Worm (Caenorhabditis elegans) whole organism, L1 larva: Measurements from ENCODE around the gene unc-51.

Source experiments
- C04F5.9 ChIP-seq: sonication (generic microtip); optimal IDR thresholded peaks from 2 replicates; lab custom pipeline; 2016; ENCODE audit warnings: missing genetic modification characterization, missing compliant biosample characterization
- aha-1 ChIP-seq: fragments of 150-350 bp; optimal IDR thresholded peaks from 2 replicates; lab custom pipeline; 2014; ENCODE audit warnings: missing biosample characterization, missing genetic modification characterization
- ceh-88 ChIP-seq: fragments of 200-800 bp; sonication (Bioruptor generic); IDR thresholded peaks from 2 replicates; pipeline ENCODE4 v1.3.6; 2022; ENCODE audit warnings: missing genetic modification characterization, missing compliant biosample characterization
- ceh-90 ChIP-seq: sonication (generic microtip); optimal IDR thresholded peaks from 2 replicates; lab custom pipeline; 2016; ENCODE audit warnings: missing genetic modification characterization, missing compliant biosample characterization
- lin-39 ChIP-seq: fragments of 150-350 bp; optimal IDR thresholded peaks from 2 replicates; lab custom pipeline; 2014; ENCODE audit warnings: missing biosample characterization, missing genetic modification reagents, missing genetic modification characterization
- lsy-2 ChIP-seq, 2 experiments: fragments of 150-350 bp; optimal IDR thresholded peaks; 2 replicates each; lab custom pipeline; 2014; ENCODE audit warnings: missing biosample characterization in 2 of 2, missing genetic modification characterization in 2 of 2
- mef-2 ChIP-seq: fragments of 150-350 bp; optimal IDR thresholded peaks from 2 replicates; lab custom pipeline; 2014; ENCODE audit warnings: missing biosample characterization, missing genetic modification characterization
- nhr-28 ChIP-seq: fragments of 150-350 bp; optimal IDR thresholded peaks from 2 replicates; lab custom pipeline; 2014; ENCODE audit warnings: missing biosample characterization, missing genetic modification characterization
- unc-62 ChIP-seq: fragments of 150-350 bp; optimal IDR thresholded peaks from 2 replicates; lab custom pipeline; 2014; ENCODE audit warnings: missing biosample characterization, missing genetic modification reagents, missing genetic modification characterization
- xbp-1 ChIP-seq: sonication (generic microtip); optimal IDR thresholded peaks from 2 replicates; lab custom pipeline; 2016; ENCODE audit warnings: missing genetic modification characterization, missing compliant biosample characterization
- ztf-4 ChIP-seq: fragments of 150-350 bp; optimal IDR thresholded peaks from 2 replicates; lab custom pipeline; 2014; ENCODE audit warnings: missing biosample characterization, missing genetic modification characterization

DNA sequence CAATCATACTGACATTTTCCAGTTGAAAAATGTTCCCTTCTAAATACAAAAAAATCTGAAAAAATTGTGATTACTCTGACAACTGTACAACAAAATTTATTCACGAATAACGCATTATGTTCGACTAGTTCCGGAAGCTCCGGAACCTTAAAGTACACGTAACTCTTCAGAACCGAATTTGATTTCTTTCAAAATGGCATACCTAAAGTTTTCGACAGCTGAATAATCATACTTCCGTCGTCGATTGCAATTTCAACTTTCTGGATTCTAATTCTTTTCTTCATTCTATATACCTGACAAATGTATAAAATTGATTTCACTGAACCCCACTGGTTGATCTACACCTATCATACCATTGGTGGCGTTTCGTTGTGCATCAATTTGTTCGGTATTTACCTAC, 16.6 kb downstream of the unc-51 start, which contains the start of gene sri-67:
- TF ChIP-seq xbp-1 (no peak), C04F5.9 (tag; lab: Kevin White, UChicago) (no peak), nhr-28 (tag; lab: Kevin White, UChicago) (no peak), ceh-88 (GFP tag; lab: Robert Waterston, UW) (no peak), unc-62 (GFP tag; lab: Kevin White, UChicago) (no peak), aha-1 (no peak), lin-39 (no peak), ztf-4 (tag; lab: Kevin White, UChicago) (no peak), mef-2 (no peak), ceh-90 (no peak), lsy-2 (tag; optimal IDR thresholded peaks at IDR 0.05; lab: Kevin White, UChicago) (no peak)
